Worm (Caenorhabditis elegans): Measurements from ENCODE around the gene C04B4.6.

DNA sequence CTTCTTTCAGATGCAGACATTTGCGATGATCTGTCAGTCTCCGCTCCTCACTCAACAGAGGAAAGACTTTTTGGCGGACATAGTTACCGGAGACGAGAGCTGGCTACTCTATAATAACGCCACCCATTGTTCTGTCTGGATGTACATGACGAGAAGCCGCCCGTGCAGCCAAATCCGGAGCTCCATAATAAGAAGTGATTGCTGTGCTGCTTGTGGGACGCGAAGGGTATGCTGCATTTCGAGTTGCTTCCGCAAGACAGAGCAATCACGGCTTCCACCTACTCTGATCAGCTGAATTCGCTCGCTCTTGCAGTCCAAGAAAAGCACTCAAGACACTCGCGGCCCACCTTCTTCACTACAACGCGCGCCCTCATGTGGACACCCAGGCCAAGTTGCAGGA lies 38.3 kb upstream of the C04B4.6 start:
- no peak for TF ChIP-seq lin-32 (GFP tag; optimal IDR thresholded peaks at IDR 0.05)
- no peak for TF ChIP-seq unc-62 (GFP tag; optimal IDR thresholded peaks at IDR 0.05)
- TF ChIP-seq unc-120 (tag; optimal IDR thresholded peaks at IDR 0.05; ENCODE audit: poor library complexity, severe bottlenecking), result no peak
- no peak for TF ChIP-seq elt-3 (tag; optimal IDR thresholded peaks at IDR 0.05)
- no peak for TF ChIP-seq nhr-237 (tag; optimal IDR thresholded peaks at IDR 0.05)
- no peak for TF ChIP-seq unc-39 (tag; optimal IDR thresholded peaks at IDR 0.05)
- TF ChIP-seq nhr-76 (tag; optimal IDR thresholded peaks at IDR 0.05), result no peak
- no peak for TF ChIP-seq ces-1 (GFP tag; optimal IDR thresholded peaks at IDR 0.05)

All from whole organism, mixed stage, embryonic.